Worm (Caenorhabditis elegans): Measurements from ENCODE around the gene srh-25.

Gene srh-25

ce11 chrV:12465399-12465798 is 31.8 kb upstream of the srh-25 start (continued):
- TF ChIP-seq odd-2 (tag; optimal IDR thresholded peaks at IDR 0.05): no peak
- peak; percentile 29 for TF ChIP-seq ceh-30 (tag; optimal IDR thresholded peaks at IDR 0.05)
- peak; percentile 38; the same call in 1 of the 2 replicates for TF ChIP-seq sox-2 (GFP tag; IDR thresholded peaks at IDR 0.05)
- no peak for TF ChIP-seq hlh-15 (tag; optimal IDR thresholded peaks at IDR 0.05)
- TF ChIP-seq ceh-18 (tag; optimal IDR thresholded peaks at IDR 0.05): peak; percentile 91
- TF ChIP-seq unc-3 (GFP tag; conservative IDR thresholded peaks at IDR 0.05): no peak
- TF ChIP-seq unc-3 (tag; optimal IDR thresholded peaks at IDR 0.05): peak; percentile 81
- TF ChIP-seq npax-4 (tag; optimal IDR thresholded peaks at IDR 0.05): no peak
- TF ChIP-seq lin-11 (tag; optimal IDR thresholded peaks at IDR 0.05): no peak
- TF ChIP-seq syd-9 (tag; optimal IDR thresholded peaks at IDR 0.05): peak; percentile 74
- no peak for TF ChIP-seq dmd-4 (tag; optimal IDR thresholded peaks at IDR 0.05; ENCODE audit: borderline replicate concordance)
- TF ChIP-seq unc-42 (tag; optimal IDR thresholded peaks at IDR 0.05): peak; percentile 92

ce11 chrV:12462908-12463307 is 29.3 kb upstream of the srh-25 start, which contains the start of gene egl-10:
Gene egl-10, minus strand, starts transcription at chrV:12463008.
- TF ChIP-seq sox-4 (tag; optimal IDR thresholded peaks at IDR 0.05): no peak
- no peak for TF ChIP-seq ceh-22 (tag; optimal IDR thresholded peaks at IDR 0.05)
- TF ChIP-seq ceh-48 (tag; optimal IDR thresholded peaks at IDR 0.05): no peak

- TF ChIP-seq fax-1 (tag; optimal IDR thresholded peaks at IDR 0.05): no peak
- no peak for TF ChIP-seq pha-4 (tag; optimal IDR thresholded peaks at IDR 0.05)
These were observed 27.0 kb upstream of the srh-25 start for ce11 chrV:12460583-12460982.

DNA sequence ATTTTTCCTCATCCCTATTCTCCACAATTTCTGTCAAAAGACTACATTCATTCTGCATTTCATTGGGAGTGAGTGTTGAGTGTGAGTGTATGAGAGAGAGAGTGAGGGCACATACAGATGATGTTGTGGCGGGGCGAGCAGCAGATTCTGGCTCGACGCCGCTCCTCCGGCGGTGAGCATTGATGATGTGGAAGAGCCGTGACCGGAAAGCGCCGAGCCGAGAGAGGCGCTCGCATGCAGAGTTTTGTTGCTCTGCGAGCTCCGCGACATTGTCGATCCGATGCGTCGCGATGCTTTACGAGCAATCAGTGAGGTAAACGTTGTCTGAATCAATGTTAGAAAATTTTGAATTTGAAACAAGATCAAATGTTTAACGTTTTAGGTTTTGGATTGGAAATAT is 22.1 kb upstream of the srh-25 start:
- TF ChIP-seq K09A11.1 (tag; optimal IDR thresholded peaks at IDR 0.05; ENCODE audit: insufficient read depth) (no peak), ceh-45 (GFP tag; IDR thresholded peaks at IDR 0.05) (no peak)

DNA sequence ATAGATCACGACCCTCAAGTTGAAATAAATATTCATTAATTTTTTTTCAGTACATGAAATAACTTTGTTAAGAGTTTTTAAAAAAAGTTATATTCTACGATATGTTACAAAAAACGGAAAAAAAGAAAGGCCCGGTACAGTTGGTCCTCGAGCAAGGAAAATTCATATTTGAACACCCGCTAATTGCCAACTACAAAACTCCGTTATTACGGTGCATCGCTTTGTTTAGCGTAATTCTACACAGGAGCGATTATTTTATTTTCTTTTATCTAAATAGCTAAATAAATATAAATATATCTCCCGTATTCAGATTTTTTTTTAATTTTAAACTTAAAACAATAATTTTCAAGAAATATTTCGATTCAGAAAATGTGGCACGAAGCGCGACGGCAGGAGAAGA is 16.8 kb upstream of the srh-25 start, which contains the start of gene F28C1.1:
Gene F28C1.1, plus strand, starts transcription at position 365 of the 400 bp plus-strand sequence.
- peak; percentile 11 for TF ChIP-seq elt-2 (tag; optimal IDR thresholded peaks at IDR 0.05)
- no peak for TF ChIP-seq syd-9 (tag; optimal IDR thresholded peaks at IDR 0.05)

DNA sequence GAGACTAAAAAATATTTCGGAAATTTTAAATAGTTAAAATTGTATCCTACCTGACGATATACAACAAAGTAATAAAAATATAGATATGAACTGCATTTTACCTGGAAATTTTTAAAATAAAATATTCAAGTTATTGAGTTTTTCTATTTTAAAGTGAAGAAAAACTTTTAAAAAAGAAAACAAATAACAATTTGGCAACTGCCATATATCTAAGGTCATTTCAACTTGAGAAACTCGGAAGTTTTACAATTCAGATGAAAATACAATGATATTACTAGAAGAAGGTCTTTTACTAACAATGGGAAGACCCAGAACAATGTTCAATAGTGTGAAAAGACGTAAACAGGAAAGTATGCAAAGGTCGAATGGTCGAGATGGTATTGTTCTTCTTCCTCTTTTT is 16.3 kb upstream of the srh-25 start, which contains the start of gene C54D10.10:
Gene C54D10.10, minus strand, starts transcription at position 101 of the 400 bp plus-strand sequence.
- no peak for TF ChIP-seq odd-2 (tag; optimal IDR thresholded peaks at IDR 0.05)
- no peak for TF ChIP-seq pqm-1 (tag; optimal IDR thresholded peaks at IDR 0.05)
- no peak for TF ChIP-seq unc-42 (tag; optimal IDR thresholded peaks at IDR 0.05)
- no peak for TF ChIP-seq sox-2 (GFP tag; IDR thresholded peaks at IDR 0.05)
- no peak for TF ChIP-seq hlh-6 (tag; optimal IDR thresholded peaks at IDR 0.05)
- no peak for TF ChIP-seq hlh-8 (tag; optimal IDR thresholded peaks at IDR 0.05)
- no peak for TF ChIP-seq pax-1 (tag; optimal IDR thresholded peaks at IDR 0.05)
- no peak for TF ChIP-seq T23F11.4 (GFP tag; optimal IDR thresholded peaks at IDR 0.05)
- TF ChIP-seq ceh-30 (tag; optimal IDR thresholded peaks at IDR 0.05): no peak
- TF ChIP-seq ref-2 (tag; optimal IDR thresholded peaks at IDR 0.05): no peak
- no peak for TF ChIP-seq nhr-232 (tag; optimal IDR thresholded peaks at IDR 0.05)
- no peak for TF ChIP-seq dmd-4 (tag; optimal IDR thresholded peaks at IDR 0.05; ENCODE audit: borderline replicate concordance)
- TF ChIP-seq fkh-6 (tag; optimal IDR thresholded peaks at IDR 0.05): no peak
- TF ChIP-seq nfya-1 (tag; optimal IDR thresholded peaks at IDR 0.05): no peak

- TF ChIP-seq hlh-8 (tag; optimal IDR thresholded peaks at IDR 0.05): no peak
- no peak for TF ChIP-seq madf-2 (tag; optimal IDR thresholded peaks at IDR 0.05)
- TF ChIP-seq T23F11.4 (GFP tag; optimal IDR thresholded peaks at IDR 0.05): no peak
- no peak for TF ChIP-seq ceh-19 (GFP tag; optimal IDR thresholded peaks at IDR 0.05)
- no peak for TF ChIP-seq sdc-2 (tag; optimal IDR thresholded peaks at IDR 0.05)
- TF ChIP-seq unc-86 (tag; optimal IDR thresholded peaks at IDR 0.05): no peak
- no peak for TF ChIP-seq nhr-232 (tag; optimal IDR thresholded peaks at IDR 0.05)
- no peak for TF ChIP-seq ceh-24 (tag; optimal IDR thresholded peaks at IDR 0.05)
- TF ChIP-seq tbx-2 (tag; optimal IDR thresholded peaks at IDR 0.05): no peak
- no peak for TF ChIP-seq ceh-22 (tag; optimal IDR thresholded peaks at IDR 0.05)
- TF ChIP-seq odd-2 (tag; optimal IDR thresholded peaks at IDR 0.05): no peak
- TF ChIP-seq pha-4 (tag; optimal IDR thresholded peaks at IDR 0.05): no peak
- no peak for TF ChIP-seq C08G9.2 (tag; optimal IDR thresholded peaks at IDR 0.05)
- TF ChIP-seq dmd-4 (tag; optimal IDR thresholded peaks at IDR 0.05; ENCODE audit: borderline replicate concordance): no peak
- no peak for TF ChIP-seq pag-3 (tag; optimal IDR thresholded peaks at IDR 0.05; ENCODE audit: borderline replicate concordance)
These were observed 13.3 kb upstream of the srh-25 start, which contains the start of the genes pals-38 and C54D10.9 for ce11 chrV:12446895-12447294. Gene pals-38, minus strand, starts transcription at chrV:12446995. Gene C54D10.9, plus strand, starts transcription at chrV:12447153.
